Fruit fly (Drosophila melanogaster): ENCODE data around the gene CG6813.

Gene CG6813

dm6 chr3R:11673955-11674663, 47.7 kb upstream of the CG6813 start, which contains the start of gene CG14715 (continued):
- TF ChIP-seq CG13894 (tag; optimal IDR thresholded peaks at IDR 0.05): peak; percentile 4
- TF ChIP-seq CG2712 (tag; optimal IDR thresholded peaks at IDR 0.05): peak; percentile 58
- TF ChIP-seq Usf (GFP tag; optimal IDR thresholded peaks at IDR 0.05): no peak
- TF ChIP-seq CG8765 (GFP tag; IDR thresholded peaks at IDR 0.05): no peak
- TF ChIP-seq fd3F (GFP tag; optimal IDR thresholded peaks at IDR 0.05): no peak
- TF ChIP-seq CG8924 (tag; optimal IDR thresholded peaks at IDR 0.05): peak; percentile 17
- TF ChIP-seq CG16779 (GFP tag; IDR thresholded peaks at IDR 0.05): no peak
- no peak for TF ChIP-seq Eip74EF (GFP tag; optimal IDR thresholded peaks at IDR 0.05)
- no peak for TF ChIP-seq CG18011 (GFP tag; optimal IDR thresholded peaks at IDR 0.05)
- no peak for TF ChIP-seq CG15011 (GFP tag; optimal IDR thresholded peaks at IDR 0.05)
- no peak for TF ChIP-seq CG10959 (GFP tag; IDR thresholded peaks at IDR 0.05)
- no peak for TF ChIP-seq Lim3 (GFP tag; IDR thresholded peaks at IDR 0.05)
- TF ChIP-seq ac (GFP tag; optimal IDR thresholded peaks at IDR 0.05): no peak
- TF ChIP-seq CG12744 (GFP tag; optimal IDR thresholded peaks at IDR 0.05): peak; percentile 13
- no peak for TF ChIP-seq CG18619 (GFP tag; optimal IDR thresholded peaks at IDR 0.05)
- no peak for TF ChIP-seq Ravus (GFP tag; IDR thresholded peaks at IDR 0.05)
- peak; percentile 69 for TF ChIP-seq BEAF-32 (GFP tag; optimal IDR thresholded peaks at IDR 0.05)
- peak; percentile 85 for TF ChIP-seq gfzf (GFP tag; optimal IDR thresholded peaks at IDR 0.05)
- TF ChIP-seq chinmo (GFP tag; IDR thresholded peaks at IDR 0.05; ENCODE audit: partially characterized antibody): no peak
- TF ChIP-seq slp2 (GFP tag; optimal IDR thresholded peaks at IDR 0.05): peak; percentile 14
- no peak for TF ChIP-seq ATbp (GFP tag; optimal IDR thresholded peaks at IDR 0.05)
- peak; percentile 34; the same call in 1 of the 2 replicates for TF ChIP-seq Atf6 (GFP tag; IDR thresholded peaks at IDR 0.05)
- TF ChIP-seq HHEX (GFP tag; optimal IDR thresholded peaks at IDR 0.05): no peak
- TF ChIP-seq al (GFP tag; IDR thresholded peaks at IDR 0.05): 0 out of 2 replicates have a peak, but pooled peaks have one; percentile 19
- peak; percentile 73 for TF ChIP-seq CG2116 (GFP tag; optimal IDR thresholded peaks at IDR 0.05)
- no peak for TF ChIP-seq CG4854 (GFP tag; optimal IDR thresholded peaks at IDR 0.05)
- peak; percentile 28 for TF ChIP-seq gro (GFP tag; optimal IDR thresholded peaks at IDR 0.05)
- no peak for TF ChIP-seq CG9215 (GFP tag; IDR thresholded peaks at IDR 0.05)
- TF ChIP-seq seq (GFP tag; IDR thresholded peaks at IDR 0.05): no peak
- peak; percentile 42 to 52 for TF ChIP-seq dpn (GFP tag; optimal IDR thresholded peaks at IDR 0.05)
- no peak for TF ChIP-seq CG10366 (GFP tag; IDR thresholded peaks at IDR 0.05)
- no peak for TF ChIP-seq CG3407 (GFP tag; optimal IDR thresholded peaks at IDR 0.05)
- TF ChIP-seq ssp (GFP tag; IDR thresholded peaks at IDR 0.05): peak; percentile 88
- TF ChIP-seq Opbp (GFP tag; IDR thresholded peaks at IDR 0.05; ENCODE audit: partially characterized antibody): no peak
- peak; percentile 59 for TF ChIP-seq Abd-B (GFP tag; optimal IDR thresholded peaks at IDR 0.05)
- TF ChIP-seq ash1 (GFP tag; optimal IDR thresholded peaks at IDR 0.05): no peak
- no peak for TF ChIP-seq gsb (GFP tag; IDR thresholded peaks at IDR 0.05)
- TF ChIP-seq Scr (GFP tag; IDR thresholded peaks at IDR 0.05; ENCODE audit: partially characterized antibody): peak; percentile 62
- TF ChIP-seq dati (GFP tag; IDR thresholded peaks at IDR 0.05): no peak
- peak; percentile 57 for TF ChIP-seq CG12659 (GFP tag; optimal IDR thresholded peaks at IDR 0.05)
- TF ChIP-seq gsb-n (tag; optimal IDR thresholded peaks at IDR 0.05): no peak
- TF ChIP-seq NC2α (GFP tag; optimal IDR thresholded peaks at IDR 0.05): no peak
- no peak for TF ChIP-seq salm (tag; optimal IDR thresholded peaks at IDR 0.05)
- peak; percentile 28 for TF ChIP-seq PHDP (tag; optimal IDR thresholded peaks at IDR 0.05)
- no peak for TF ChIP-seq cwo (GFP tag; optimal IDR thresholded peaks at IDR 0.05)
- TF ChIP-seq corto (GFP tag; optimal IDR thresholded peaks at IDR 0.05): no peak
- TF ChIP-seq CG18476 (GFP tag; optimal IDR thresholded peaks at IDR 0.05): peak; percentile 77
- peak; percentile 53 for TF ChIP-seq chn (GFP tag; optimal IDR thresholded peaks at IDR 0.05)
- no peak for TF ChIP-seq trh (GFP tag; optimal IDR thresholded peaks at IDR 0.05)

Measured in whole organism, embryonic.